Worm (Caenorhabditis elegans) whole organism, L1 larva: ENCODE measurements around the gene mex-5.

Experiments
- C04F5.9 ChIP-seq: sonication (generic microtip); optimal IDR thresholded peaks from 2 replicates; lab custom pipeline; 2016; ENCODE audit warnings: missing genetic modification characterization, missing compliant biosample characterization
- C16A3.4 ChIP-seq: fragments of 150-350 bp; optimal IDR thresholded peaks from 2 replicates; lab custom pipeline; 2014; ENCODE audit warnings: missing biosample characterization, missing genetic modification characterization
- aly-2 ChIP-seq: fragments of 150-350 bp; optimal IDR thresholded peaks from 2 replicates; lab custom pipeline; 2014; ENCODE audit warnings: missing biosample characterization, missing genetic modification characterization
- ama-1 ChIP-seq: fragments of 150-350 bp; optimal IDR thresholded peaks from 2 replicates; lab custom pipeline; 2014
- blmp-1 ChIP-seq: fragments of 150-350 bp; optimal IDR thresholded peaks from 2 replicates; lab custom pipeline; 2014; ENCODE audit warnings: missing biosample characterization, missing genetic modification characterization
- ceh-63 ChIP-seq: fragments of 200-800 bp; sonication (Bioruptor generic); optimal IDR thresholded peaks from 2 replicates; lab custom pipeline; 2018; ENCODE audit warnings: mild to moderate bottlenecking, missing genetic modification characterization, missing compliant biosample characterization
- ceh-8 ChIP-seq: fragments of 200-800 bp; sonication (Bioruptor generic); optimal IDR thresholded peaks from 2 replicates; lab custom pipeline; 2018; ENCODE audit warnings: mild to moderate bottlenecking, missing genetic modification characterization, moderate library complexity, missing compliant biosample characterization
- ceh-88 ChIP-seq: fragments of 200-800 bp; sonication (Bioruptor generic); IDR thresholded peaks from 2 replicates; pipeline ENCODE4 v1.3.6; 2022; ENCODE audit warnings: missing genetic modification characterization, missing compliant biosample characterization
- ces-1 ChIP-seq: fragments of 150-350 bp; optimal IDR thresholded peaks from 2 replicates; lab custom pipeline; 2014; ENCODE audit warnings: missing biosample characterization, missing genetic modification reagents, missing genetic modification characterization
- efl-1 ChIP-seq, 4 experiments: fragments of 150-350 bp; optimal IDR thresholded peaks in 3 of 4; peaks in 1 of 4; 1 replicate in 1 of 4; 2 replicates in 3 of 4; lab custom pipeline; 2014; ENCODE audit warnings: missing biosample characterization in 2 of 4, missing genetic modification characterization in 2 of 4, missing genetic modification reagents in 2 of 4
- egl-13 ChIP-seq: sonication (generic microtip); optimal IDR thresholded peaks from 2 replicates; lab custom pipeline; 2016; ENCODE audit warnings: missing genotype, missing genetic modification reagents, missing genetic modification characterization, missing compliant biosample characterization
- egl-27 ChIP-seq, 2 experiments: fragments of 150-350 bp in 1 of 2; sonication (generic microtip); optimal IDR thresholded peaks; 3 replicates each; lab custom pipeline; 2017 to 2018; ENCODE audit warnings: missing biosample characterization in 2 of 2, missing genetic modification characterization in 2 of 2, missing genetic modification reagents in 2 of 2
- elt-2 ChIP-seq: sonication (generic microtip); optimal IDR thresholded peaks from 2 replicates; lab custom pipeline; 2016; ENCODE audit warnings: missing genetic modification characterization, mild to moderate bottlenecking, inconsistent platforms, missing compliant biosample characterization, missing genetic modification reagents
- ets-5 ChIP-seq: fragments of 200-800 bp; sonication (Bioruptor generic); IDR thresholded peaks from 2 replicates; pipeline ENCODE4 v1.3.6; 2022; ENCODE audit warnings: missing genetic modification characterization, missing compliant biosample characterization
- fkh-8 ChIP-seq: sonication (generic microtip); optimal IDR thresholded peaks from 2 replicates; lab custom pipeline; 2016; ENCODE audit warnings: mild to moderate bottlenecking, missing genetic modification characterization, missing compliant biosample characterization
- fos-1 ChIP-seq: fragments of 150-350 bp; optimal IDR thresholded peaks from 2 replicates; lab custom pipeline; 2014; ENCODE audit warnings: missing biosample characterization, missing genetic modification characterization
- hlh-4 ChIP-seq: sonication (generic microtip); optimal IDR thresholded peaks from 2 replicates; lab custom pipeline; 2016; ENCODE audit warnings: mild to moderate bottlenecking, missing genetic modification characterization, missing compliant biosample characterization
- hpl-2 ChIP-seq: fragments of 150-350 bp; optimal IDR thresholded peaks from 2 replicates; lab custom pipeline; 2014; ENCODE audit warnings: missing biosample characterization, missing genetic modification reagents, missing genetic modification characterization
- lin-14 ChIP-seq: fragments of 200-800 bp; sonication (Bioruptor generic); optimal IDR thresholded peaks from 2 replicates; lab custom pipeline; 2018; ENCODE audit warnings: mild to moderate bottlenecking, missing genetic modification characterization, moderate library complexity, missing compliant biosample characterization
- lin-35 ChIP-seq, 2 experiments: fragments of 150-350 bp; optimal IDR thresholded peaks; 2 replicates each; lab custom pipeline; 2014; ENCODE audit warnings: missing biosample characterization in 2 of 2, missing genetic modification characterization in 2 of 2, missing genetic modification reagents in 2 of 2
- lin-39 ChIP-seq: fragments of 150-350 bp; optimal IDR thresholded peaks from 2 replicates; lab custom pipeline; 2014; ENCODE audit warnings: missing biosample characterization, missing genetic modification reagents, missing genetic modification characterization
- lir-3 ChIP-seq: sonication (generic microtip); optimal IDR thresholded peaks from 2 replicates; lab custom pipeline; 2016; ENCODE audit warnings: mild to moderate bottlenecking, missing genetic modification characterization, moderate library complexity, missing compliant biosample characterization; ENCODE audit not compliant: poor library complexity
- lsy-2 ChIP-seq, 2 experiments: fragments of 150-350 bp; optimal IDR thresholded peaks; 2 replicates each; lab custom pipeline; 2014; ENCODE audit warnings: missing biosample characterization in 2 of 2, missing genetic modification characterization in 2 of 2
- mdl-1 ChIP-seq, 2 experiments: fragments of 150-350 bp; optimal IDR thresholded peaks; 2 replicates each; lab custom pipeline; 2014 to 2017; ENCODE audit warnings: missing biosample characterization in 2 of 2, missing genetic modification characterization in 2 of 2, inconsistent platforms in 1 of 2
- mef-2 ChIP-seq: fragments of 150-350 bp; optimal IDR thresholded peaks from 2 replicates; lab custom pipeline; 2014; ENCODE audit warnings: missing biosample characterization, missing genetic modification characterization
- nhr-20 ChIP-seq: sonication (generic microtip); optimal IDR thresholded peaks from 2 replicates; lab custom pipeline; 2016; ENCODE audit warnings: mild to moderate bottlenecking, missing genetic modification characterization, missing compliant biosample characterization
- nhr-237 ChIP-seq: fragments of 150-350 bp; optimal IDR thresholded peaks from 2 replicates; lab custom pipeline; 2014; ENCODE audit warnings: missing biosample characterization, missing genetic modification characterization
- nhr-47 ChIP-seq: sonication (generic microtip); optimal IDR thresholded peaks from 2 replicates; lab custom pipeline; 2016; ENCODE audit warnings: mild to moderate bottlenecking, missing genetic modification characterization, moderate library complexity, missing compliant biosample characterization
- nhr-71 ChIP-seq: sonication (generic microtip); optimal IDR thresholded peaks from 2 replicates; lab custom pipeline; 2016; ENCODE audit warnings: mild to moderate bottlenecking, missing genetic modification characterization, moderate library complexity, missing compliant biosample characterization
- nhr-76 ChIP-seq: sonication (generic microtip); optimal IDR thresholded peaks from 2 replicates; lab custom pipeline; 2017; ENCODE audit warnings: missing biosample characterization, missing genetic modification characterization
- nhr-85 ChIP-seq: sonication (generic microtip); peaks from one replicate; lab custom pipeline; 2016; ENCODE audit warnings: missing genetic modification characterization, inconsistent platforms, missing compliant biosample characterization
- pax-3 ChIP-seq: fragments of 200-800 bp; sonication (Bioruptor generic); optimal IDR thresholded peaks from 2 replicates; lab custom pipeline; 2018; ENCODE audit warnings: mild to moderate bottlenecking, missing genetic modification characterization, moderate library complexity, missing compliant biosample characterization
- pqm-1 ChIP-seq: sonication (generic microtip); optimal IDR thresholded peaks from 3 replicates; lab custom pipeline; 2017; ENCODE audit warnings: missing biosample characterization, missing genetic modification characterization
- snu-23 ChIP-seq: sonication (generic microtip); optimal IDR thresholded peaks from 2 replicates; lab custom pipeline; 2016; ENCODE audit warnings: missing genetic modification characterization, missing compliant biosample characterization
- sox-4 ChIP-seq: sonication (generic microtip); optimal IDR thresholded peaks from 2 replicates; lab custom pipeline; 2016; ENCODE audit warnings: missing genetic modification characterization, missing compliant biosample characterization
- unc-98 ChIP-seq: fragments of 200-800 bp; sonication (Bioruptor generic); IDR thresholded peaks from 2 replicates; pipeline ENCODE4 v1.3.6; 2022; ENCODE audit warnings: missing genetic modification characterization, missing compliant biosample characterization
- vab-15 ChIP-seq: sonication (generic microtip); optimal IDR thresholded peaks from 2 replicates; lab custom pipeline; 2017; ENCODE audit warnings: missing genotype, mild to moderate bottlenecking, missing genetic modification characterization, missing compliant biosample characterization
- xbp-1 ChIP-seq: sonication (generic microtip); optimal IDR thresholded peaks from 2 replicates; lab custom pipeline; 2016; ENCODE audit warnings: missing genetic modification characterization, missing compliant biosample characterization
- zag-1 ChIP-seq: fragments of 150-350 bp; optimal IDR thresholded peaks from 2 replicates; lab custom pipeline; 2014; ENCODE audit warnings: missing biosample characterization, missing genetic modification characterization

Gene mex-5

DNA sequence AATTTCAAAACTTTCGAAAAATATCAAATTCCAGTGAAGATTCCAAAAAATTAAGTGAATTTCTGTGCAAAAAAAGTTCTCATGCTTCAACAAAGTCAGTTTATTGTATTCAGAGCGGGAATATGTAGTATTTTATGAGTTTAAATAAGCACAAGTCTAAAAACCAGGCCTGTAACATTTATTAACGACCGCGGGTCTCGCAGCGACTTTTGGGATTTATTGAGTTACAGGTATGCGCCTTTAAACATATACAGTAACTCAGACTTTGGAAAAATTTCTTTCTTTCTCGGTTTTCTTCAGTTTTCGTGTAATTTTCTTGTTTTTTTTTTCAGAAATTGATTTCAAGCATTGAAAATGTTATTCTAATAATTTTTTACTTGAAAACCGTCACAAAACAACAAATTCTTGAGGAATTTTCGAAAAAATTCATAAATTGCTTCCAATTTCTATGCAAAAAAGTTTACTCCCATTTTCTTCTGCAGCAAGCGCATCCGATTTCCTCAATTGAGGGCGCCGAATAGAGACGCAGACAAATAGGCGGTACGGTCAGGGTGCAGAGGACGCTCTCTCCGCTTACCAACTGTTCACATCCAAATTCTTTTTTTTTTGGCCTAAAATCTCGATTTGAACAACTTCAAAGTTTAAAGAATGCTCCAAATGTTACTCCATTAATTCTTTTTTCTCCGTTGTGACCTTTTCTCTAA is 42.0 kb upstream of the mex-5 start:
- TF ChIP-seq lin-39 (no peak), ceh-8 (no peak), efl-1 (optimal IDR thresholded peaks at IDR 0.05; lab: Kevin White, UChicago) (peak; percentile 0 to 7), efl-1 (GFP tag; optimal IDR thresholded peaks at IDR 0.05 in 1 of 2; lab: Kevin White, UChicago) (no peak), xbp-1 (tag; lab: Kevin White, UChicago) (no peak), sox-4 (tag; lab: Kevin White, UChicago) (no peak), aly-2 (no peak), mdl-1 (tag; optimal IDR thresholded peaks at IDR 0.05; lab: Kevin White, UChicago) (peak in 1 of 2 experiments; percentile 0), ceh-88 (GFP tag; lab: Robert Waterston, UW) (no peak), nhr-47 (tag; lab: Kevin White, UChicago) (no peak), zag-1 (tag; lab: Kevin White, UChicago) (no peak), fos-1 (no peak), lin-35 (GFP tag; optimal IDR thresholded peaks at IDR 0.05; lab: Kevin White, UChicago) (peak in 1 of 2 experiments; percentile 20), mef-2 (tag; lab: Kevin White, UChicago) (no peak), lsy-2 (tag; optimal IDR thresholded peaks at IDR 0.05; lab: Kevin White, UChicago) (peak in 1 of 2 experiments; percentile 19), nhr-71 (tag; lab: Kevin White, UChicago) (peak; percentile 25), unc-98 (GFP tag; lab: Robert Waterston, UW) (no peak), pax-3 (tag; lab: Kevin White, UChicago) (no peak), ets-5 (GFP tag; lab: Robert Waterston, UW) (no peak), blmp-1 (tag; lab: Kevin White, UChicago) (peak; percentile 17), C04F5.9 (tag; lab: Kevin White, UChicago) (no peak), egl-13 (tag; lab: Kevin White, UChicago) (no peak), snu-23 (GFP tag; lab: Kevin White, UChicago) (peak; percentile 19), elt-2 (no peak)

- peak; percentile 78 for TF ChIP-seq lin-14
- TF ChIP-seq ceh-63 (GFP tag; lab: Kevin White, UChicago), result no peak
Measured at ce11 chrIV:13313156-13313555, 40.4 kb upstream of the mex-5 start.

- TF ChIP-seq ets-5 (GFP tag; lab: Robert Waterston, UW) (no peak), ceh-8 (no peak), nhr-85 (tag; lab: Kevin White, UChicago) (peak; percentile 40), nhr-237 (tag; lab: Kevin White, UChicago) (no peak), hlh-4 (tag; lab: Kevin White, UChicago) (no peak), nhr-71 (tag; lab: Kevin White, UChicago) (peak; percentile 26), lir-3 (tag; lab: Kevin White, UChicago) (no peak), pqm-1 (tag; lab: Kevin White, UChicago) (peak; percentile 1), lin-35 (GFP tag; optimal IDR thresholded peaks at IDR 0.05; lab: Kevin White, UChicago) (peak in 1 of 2 experiments; percentile 6), nhr-20 (no peak), lin-14 (peak; percentile 3), efl-1 (optimal IDR thresholded peaks at IDR 0.05; lab: Kevin White, UChicago) (no peak), efl-1 (GFP tag; optimal IDR thresholded peaks at IDR 0.05 in 1 of 2; lab: Kevin White, UChicago) (peak in 1 of 2 experiments; percentile 3), elt-2 (peak; percentile 95), mef-2 (tag; lab: Kevin White, UChicago) (no peak)
Measured at ce11 chrIV:13314181-13314580, 39.3 kb upstream of the mex-5 start.

DNA sequence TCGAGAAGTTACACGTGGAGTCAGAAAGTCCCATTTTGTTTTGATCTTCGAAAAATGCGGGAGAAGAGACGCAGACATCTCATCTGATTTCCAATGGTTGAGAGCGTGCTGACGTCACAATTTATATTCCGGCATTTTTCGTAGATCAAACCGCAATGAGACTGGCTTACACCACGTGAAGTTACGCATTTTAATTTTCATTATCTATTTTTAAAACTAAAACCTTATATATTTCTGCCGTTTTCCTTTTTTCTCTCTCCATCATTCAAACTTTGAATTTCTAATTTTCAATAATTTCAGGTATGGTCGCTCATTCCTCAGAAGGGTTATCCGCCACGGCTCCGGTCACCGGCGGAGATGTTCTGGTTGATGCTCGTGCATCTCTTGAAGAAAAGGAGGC is 38.2 kb upstream of the mex-5 start, which contains the start of gene fat-1:
Gene fat-1, plus strand, starts transcription at position 301 of the 400 bp plus-strand sequence.
- TF ChIP-seq pax-3 (tag; lab: Kevin White, UChicago), result no peak
- no peak for TF ChIP-seq fkh-8
- TF ChIP-seq nhr-76 (tag; lab: Kevin White, UChicago), result no peak
- no peak for TF ChIP-seq ama-1 (lab: Kevin White, UChicago)
- no peak for TF ChIP-seq hpl-2 (GFP tag; lab: Kevin White, UChicago)
- no peak for TF ChIP-seq xbp-1 (tag; lab: Kevin White, UChicago)
- TF ChIP-seq egl-27 (tag; optimal IDR thresholded peaks at IDR 0.05; lab: Kevin White, UChicago), result no peak
- TF ChIP-seq vab-15 (tag; lab: Kevin White, UChicago), result no peak
- TF ChIP-seq ces-1 (GFP tag; lab: Kevin White, UChicago), result no peak
- no peak for TF ChIP-seq C16A3.4 (tag; lab: Kevin White, UChicago)
